Fruit fly (Drosophila melanogaster): Measurements from ENCODE around the gene CG17440.

CG17440 gene

DNA sequence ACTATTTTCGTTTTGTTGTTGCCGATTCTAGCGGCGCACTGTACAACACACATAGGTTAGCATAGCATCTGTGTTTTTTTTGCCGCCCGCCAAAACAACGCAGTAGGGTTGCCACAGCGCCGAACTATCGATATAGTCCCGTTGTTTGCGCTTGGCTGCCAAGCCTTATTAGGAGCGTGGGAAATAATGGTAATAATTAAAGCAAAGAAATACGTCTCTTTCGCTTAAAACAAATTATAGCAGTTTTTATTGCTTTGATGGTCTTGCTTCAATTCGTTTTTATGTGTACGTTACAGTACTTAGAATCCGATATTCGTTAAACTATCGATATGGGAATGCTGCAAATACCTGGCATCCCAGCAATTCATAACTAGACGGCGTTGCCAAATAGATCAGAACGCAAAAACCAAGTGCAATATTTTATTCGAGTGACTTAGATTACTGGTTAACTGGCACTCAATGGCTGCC is 26.3 kb downstream of the CG17440 start, which contains the start of the genes mxc and Larp7 (continued):
- TF ChIP-seq CG7786 (GFP tag; optimal IDR thresholded peaks at IDR 0.05) (peak; percentile 79), pnt (GFP tag; optimal IDR thresholded peaks at IDR 0.05) (peak; percentile 67), pb (GFP tag; optimal IDR thresholded peaks at IDR 0.05) (peak; percentile 0), lmd (GFP tag; IDR thresholded peaks at IDR 0.05) (peak; percentile 29; the same call in 1 of the 2 replicates), CG10959 (GFP tag; IDR thresholded peaks at IDR 0.05) (no peak), p53 (GFP tag; optimal IDR thresholded peaks at IDR 0.05) (no peak), Ptx1 (GFP tag; IDR thresholded peaks at IDR 0.05) (peak; percentile 55; the same call in 1 of the 2 replicates), Awh (GFP tag; IDR thresholded peaks at IDR 0.05) (no peak), scrt (GFP tag; optimal IDR thresholded peaks at IDR 0.05) (no peak), B-H2 (GFP tag; optimal IDR thresholded peaks at IDR 0.05) (no peak), Gsc (GFP tag; IDR thresholded peaks at IDR 0.05) (no peak), CG2116 (GFP tag; optimal IDR thresholded peaks at IDR 0.05) (peak; percentile 71), sisA (GFP tag; IDR thresholded peaks at IDR 0.05) (peak; percentile 66), crol (GFP tag; IDR thresholded peaks at IDR 0.05) (no peak), vnd (GFP tag; IDR thresholded peaks at IDR 0.05; ENCODE audit: partially characterized antibody) (peak; percentile 87), hkb (optimal IDR thresholded peaks at IDR 0.05) (peak; percentile 84), hkb (GFP tag; IDR thresholded peaks at IDR 0.05) (no peak; the same call in 1 of the 2 replicates), tx (GFP tag; optimal IDR thresholded peaks at IDR 0.05) (peak; percentile 54), wdn (GFP tag; IDR thresholded peaks at IDR 0.05) (no peak), CG16863 (GFP tag; optimal IDR thresholded peaks at IDR 0.05) (peak; percentile 33), dysf (GFP tag; IDR thresholded peaks at IDR 0.05) (no peak; the same call in 2 of the 3 replicates), Hmx (GFP tag; optimal IDR thresholded peaks at IDR 0.05) (peak; percentile 40), CG6683 (GFP tag; optimal IDR thresholded peaks at IDR 0.05) (no peak), CG2678 (tag; optimal IDR thresholded peaks at IDR 0.05) (no peak), danr (GFP tag; IDR thresholded peaks at IDR 0.05) (peak; percentile 35; the same call in 1 of the 2 replicates), CG4360 (GFP tag; IDR thresholded peaks at IDR 0.05) (0 out of 2 replicates have a peak, but pooled peaks have one; percentile 32), psq (GFP tag; optimal IDR thresholded peaks at IDR 0.05) (no peak), pfk (GFP tag; optimal IDR thresholded peaks at IDR 0.05) (no peak), Hr51 (GFP tag; optimal IDR thresholded peaks at IDR 0.05) (peak in 1 of 2 experiments; percentile 42), HLH54F (GFP tag; optimal IDR thresholded peaks at IDR 0.05) (peak; percentile 79), CG4404 (GFP tag; IDR thresholded peaks at IDR 0.05) (peak; percentile 68), lov (optimal IDR thresholded peaks at IDR 0.05) (no peak), lov (GFP tag; IDR thresholded peaks at IDR 0.05) (no peak), PHDP (tag; optimal IDR thresholded peaks at IDR 0.05) (no peak), CG2199 (GFP tag; IDR thresholded peaks at IDR 0.05) (no peak), C15 (GFP tag; IDR thresholded peaks at IDR 0.05) (no peak), CG11456 (GFP tag; IDR thresholded peaks at IDR 0.05) (0 out of 3 replicates have a peak, but pooled peaks have one; percentile 44), Hmr (GFP tag; optimal IDR thresholded peaks at IDR 0.05) (no peak), sug (tag; optimal IDR thresholded peaks at IDR 0.05) (no peak), Sox100B (GFP tag; optimal IDR thresholded peaks at IDR 0.05) (no peak), Usf (GFP tag; optimal IDR thresholded peaks at IDR 0.05) (peak; percentile 47), dmrt11E (tag; optimal IDR thresholded peaks at IDR 0.05) (peak; percentile 39), Nf-YB (GFP tag; optimal IDR thresholded peaks at IDR 0.05) (peak; percentile 2), nau (GFP tag; optimal IDR thresholded peaks at IDR 0.05) (no peak), Dref (GFP tag; IDR thresholded peaks at IDR 0.05) (peak; percentile 56), CG32767 (GFP tag; IDR thresholded peaks at IDR 0.05) (no peak), crc (GFP tag; optimal IDR thresholded peaks at IDR 0.05) (no peak), HLH3B (GFP tag; IDR thresholded peaks at IDR 0.05) (no peak; the same call in 1 of the 2 replicates), CG1603 (tag; optimal IDR thresholded peaks at IDR 0.05) (no peak), CG9817 (tag; optimal IDR thresholded peaks at IDR 0.05) (peak; percentile 73), CG4854 (GFP tag; optimal IDR thresholded peaks at IDR 0.05) (no peak), abd-A (tag; optimal IDR thresholded peaks at IDR 0.05) (no peak)
